Worm (Caenorhabditis elegans) whole organism, L2 larva: ENCODE results near the gene col-175.
"Not testable (repeated sequence)": the region's sequence is repeated elsewhere in the genome, so short reads cannot be mapped to it uniquely, and the experiment has no call there.

Experiments
- C34F6.9 ChIP-seq: fragments of 150-350 bp; optimal IDR thresholded peaks from 2 replicates; lab custom pipeline; 2014; ENCODE audit warnings: missing biosample characterization, missing genetic modification characterization
- F13H6.1 ChIP-seq: sonication (generic microtip); optimal IDR thresholded peaks from 2 replicates; lab custom pipeline; 2016; ENCODE audit warnings: missing genetic modification characterization, missing compliant biosample characterization
- Y55F3AM.14 ChIP-seq: fragments of 200-800 bp; sonication (Bioruptor generic); optimal IDR thresholded peaks from 2 replicates; lab custom pipeline; 2018; ENCODE audit warnings: mild to moderate bottlenecking, missing genetic modification characterization, missing compliant biosample characterization
- ZK546.5 ChIP-seq: sonication (generic microtip); optimal IDR thresholded peaks from 2 replicates; lab custom pipeline; 2017; ENCODE audit warnings: missing biosample characterization, missing genetic modification characterization
- alr-1 ChIP-seq: fragments of 150-350 bp; optimal IDR thresholded peaks from 2 replicates; lab custom pipeline; 2014; ENCODE audit warnings: missing biosample characterization, missing genetic modification characterization
- blmp-1 ChIP-seq: sonication (generic microtip); optimal IDR thresholded peaks from 2 replicates; lab custom pipeline; 2017; ENCODE audit warnings: missing genetic modification characterization, mild to moderate bottlenecking, missing compliant biosample characterization, antibody characterized with exemption, moderate library complexity; ENCODE audit not compliant: insufficient read depth
- ceh-16 ChIP-seq: fragments of 150-350 bp; optimal IDR thresholded peaks from 2 replicates; lab custom pipeline; 2014; ENCODE audit warnings: missing biosample characterization, missing genetic modification characterization
- ceh-82 ChIP-seq: fragments of 150-350 bp; optimal IDR thresholded peaks from 2 replicates; lab custom pipeline; 2014; ENCODE audit warnings: missing biosample characterization, missing genetic modification characterization
- elt-3 ChIP-seq: sonication (generic microtip); optimal IDR thresholded peaks from 2 replicates; lab custom pipeline; 2017; ENCODE audit warnings: missing biosample characterization, missing genetic modification characterization
- lin-39 ChIP-seq: fragments of 150-350 bp; optimal IDR thresholded peaks from 2 replicates; lab custom pipeline; 2014; ENCODE audit warnings: missing biosample characterization, missing genetic modification reagents, missing genetic modification characterization
- mab-5 ChIP-seq: fragments of 150-350 bp; optimal IDR thresholded peaks from 2 replicates; lab custom pipeline; 2014; ENCODE audit warnings: missing biosample characterization, missing genetic modification characterization
- mbf-1 ChIP-seq: sonication (generic microtip); optimal IDR thresholded peaks from 2 replicates; lab custom pipeline; 2017; ENCODE audit warnings: missing biosample characterization, missing genetic modification characterization
- mdl-1 ChIP-seq, 2 experiments: fragments of 150-350 bp in 1 of 2; sonication (generic microtip) in 1 of 2; optimal IDR thresholded peaks; 2 replicates each; lab custom pipeline; 2017; ENCODE audit warnings: missing biosample characterization in 2 of 2, missing genetic modification characterization in 2 of 2
- nhr-12 ChIP-seq: fragments of 150-350 bp; optimal IDR thresholded peaks from 2 replicates; lab custom pipeline; 2014; ENCODE audit warnings: missing biosample characterization, missing genetic modification characterization
- nhr-21 ChIP-seq: fragments of 150-350 bp; optimal IDR thresholded peaks from 2 replicates; lab custom pipeline; 2014; ENCODE audit warnings: missing biosample characterization, missing genetic modification characterization
- nhr-25 ChIP-seq: fragments of 150-350 bp; sonication (generic microtip); optimal IDR thresholded peaks from 3 replicates; lab custom pipeline; 2014; ENCODE audit warnings: missing biosample characterization, missing genetic modification characterization
- peb-1 ChIP-seq: fragments of 150-350 bp; optimal IDR thresholded peaks from 2 replicates; lab custom pipeline; 2014; ENCODE audit warnings: missing biosample characterization, missing genetic modification characterization
- skn-1 ChIP-seq: sonication (generic microtip); optimal IDR thresholded peaks from 2 replicates; lab custom pipeline; 2017; ENCODE audit warnings: missing biosample characterization, missing genetic modification characterization
- sma-9 ChIP-seq, 2 experiments: fragments of 150-350 bp in 1 of 2; sonication (generic microtip) in 1 of 2; optimal IDR thresholded peaks; 2 replicates each; lab custom pipeline; 2014 to 2016; ENCODE audit warnings: missing genetic modification characterization in 2 of 2, mild to moderate bottlenecking in 1 of 2, missing biosample characterization in 1 of 2, missing compliant biosample characterization in 1 of 2, missing genetic modification reagents in 1 of 2, moderate library complexity in 1 of 2
- unc-62 ChIP-seq: fragments of 150-350 bp; optimal IDR thresholded peaks from 2 replicates; lab custom pipeline; 2014; ENCODE audit warnings: missing biosample characterization, missing genetic modification reagents, missing genetic modification characterization
- ztf-1 ChIP-seq: fragments of 200-800 bp; sonication (Bioruptor generic); conservative IDR thresholded peaks from 2 replicates; pipeline ENCODE4 v1.3.6; 2022; ENCODE audit warnings: missing genetic modification characterization, missing compliant biosample characterization

Gene col-175

DNA sequence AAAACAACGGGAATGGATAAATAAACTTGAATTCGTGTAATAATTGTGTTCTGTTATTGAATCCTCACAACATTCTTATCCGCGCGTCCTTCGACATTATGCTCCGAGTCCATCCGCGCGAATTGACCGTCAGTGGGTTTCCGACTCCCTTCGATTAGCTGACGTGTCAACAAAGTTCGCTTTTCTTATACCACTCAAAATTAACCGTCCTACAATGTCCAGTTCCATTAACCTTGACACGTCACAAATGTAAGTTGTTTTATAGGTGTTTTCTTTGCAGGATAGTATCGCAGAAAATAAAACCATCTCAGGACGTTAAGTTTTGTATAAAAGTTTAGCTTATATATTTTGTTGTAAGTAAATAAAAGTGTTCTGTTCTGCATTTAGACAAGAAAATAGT, 30.9 kb downstream of the col-175 start, which contains the start of gene crb-3:
crb-3 (plus strand) TSS at position 301 of the 400 bp plus-strand sequence.
- TF ChIP-seq blmp-1; nhr-21; C34F6.9 (tag; lab: Kevin White, UChicago): not testable (repeated sequence)

DNA sequence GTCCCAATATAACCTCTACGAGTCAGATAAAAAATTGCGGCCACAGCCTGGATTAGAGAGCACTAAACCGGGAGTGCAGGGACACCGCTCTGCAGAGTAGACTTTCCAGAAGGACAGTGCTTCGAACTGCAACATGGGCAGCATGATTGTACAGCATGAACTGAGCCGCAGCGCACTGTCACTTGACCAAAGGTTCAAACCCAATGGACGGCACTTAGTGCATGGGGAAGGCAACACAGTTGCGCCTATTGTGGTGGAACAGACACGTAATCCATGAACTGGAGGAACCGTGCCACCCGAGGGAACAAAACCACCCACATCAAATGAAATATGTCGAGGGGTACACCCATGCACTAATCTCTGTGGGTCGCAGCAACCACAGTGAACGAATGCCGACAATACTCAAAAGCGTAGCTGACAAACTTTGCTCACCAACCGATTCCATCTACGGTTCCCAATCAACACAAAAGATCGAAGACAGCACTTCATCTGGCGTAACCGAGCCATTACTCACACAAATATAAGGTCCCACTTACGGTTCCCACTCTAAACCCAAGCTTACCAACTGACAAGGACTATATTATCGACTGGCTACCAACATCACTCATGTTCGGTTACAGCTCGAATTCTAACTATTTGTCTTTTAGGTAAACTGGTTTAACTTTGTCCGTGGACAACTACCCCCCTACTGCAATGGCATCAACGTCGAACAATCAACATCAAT, 38.9 kb downstream of the col-175 start:
- TF ChIP-seq ceh-16 (tag; lab: Kevin White, UChicago) (no peak), ZK546.5 (tag; lab: Kevin White, UChicago) (no peak), unc-62 (GFP tag; lab: Kevin White, UChicago) (no peak), mab-5 (tag; lab: Kevin White, UChicago) (no peak), nhr-12 (no peak), sma-9 (GFP tag; optimal IDR thresholded peaks at IDR 0.05; lab: Kevin White, UChicago) (no peak), sma-9 (tag; optimal IDR thresholded peaks at IDR 0.05; lab: Kevin White, UChicago) (no peak), nhr-21 (no peak), nhr-25 (tag; lab: Kevin White, UChicago) (no peak), mbf-1 (tag; lab: Kevin White, UChicago) (no peak), ztf-1 (GFP tag; lab: Robert Waterston, UW) (no peak)
- TF ChIP-seq, all 48 proteins: peak for 0

DNA sequence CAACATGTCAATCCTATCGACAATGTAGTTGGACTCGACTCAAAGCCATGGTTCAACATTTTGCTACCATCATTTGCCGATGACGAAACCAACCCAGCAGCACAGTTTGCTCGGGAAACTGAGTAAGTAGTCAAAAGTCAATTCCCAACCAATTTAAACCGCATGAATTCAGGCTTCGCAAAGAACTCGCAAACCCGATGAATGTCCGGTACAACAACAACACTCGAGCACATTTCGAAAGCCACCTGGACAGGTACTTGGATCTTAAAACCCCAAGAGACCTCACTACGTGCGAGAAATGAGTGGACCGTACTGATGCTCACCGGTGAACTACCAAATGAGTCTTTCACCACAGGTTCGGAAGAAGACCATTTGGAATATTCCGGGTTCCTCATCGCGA, 40.3 kb downstream of the col-175 start:
- TF ChIP-seq alr-1 (no peak), Y55F3AM.14 (no peak), lin-39 (no peak), skn-1 (tag; lab: Kevin White, UChicago) (no peak), mdl-1 (tag; optimal IDR thresholded peaks at IDR 0.05; lab: Kevin White, UChicago) (no peak), peb-1 (tag; lab: Kevin White, UChicago) (no peak)

DNA sequence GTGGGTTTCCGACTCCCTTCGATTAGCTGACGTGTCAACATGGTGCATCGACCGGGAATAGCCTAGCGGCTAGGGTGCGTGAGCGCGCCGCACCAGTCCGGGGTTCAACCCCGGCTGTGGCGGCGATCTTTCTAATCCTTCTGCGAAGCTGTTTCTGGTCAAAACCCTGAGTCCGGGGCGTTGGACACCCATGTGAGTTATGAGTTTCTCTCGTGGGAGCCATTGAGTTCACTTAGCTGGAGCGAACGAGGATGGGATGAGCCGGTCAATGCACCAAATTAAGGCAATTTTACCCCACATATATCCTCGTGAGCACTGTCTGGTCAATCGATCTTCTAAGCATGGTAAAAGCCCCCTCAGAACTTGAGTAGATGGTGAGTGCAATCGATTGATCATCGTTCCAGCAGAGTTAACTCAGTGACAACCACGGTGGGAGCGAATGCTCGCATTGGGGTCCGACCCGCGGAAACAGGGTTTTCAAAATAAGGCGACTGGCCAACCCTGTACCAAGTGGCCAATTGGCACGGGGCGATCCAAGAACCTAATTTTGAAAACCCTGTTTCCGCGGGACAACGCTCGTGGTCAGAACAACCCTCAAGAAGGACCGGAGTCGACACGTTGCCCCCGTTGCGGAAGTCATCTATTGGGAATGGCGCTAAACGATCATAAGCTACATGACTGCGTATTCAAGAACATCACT, 42.5 kb downstream of the col-175 start, which contains the start of gene Y81B9A.1:
Y81B9A.1 (plus strand) TSS at position 650 of the 700 bp plus-strand sequence.
- TF ChIP-seq alr-1 (no peak), mdl-1 (tag; optimal IDR thresholded peaks at IDR 0.05; lab: Kevin White, UChicago) (no peak), unc-62 (GFP tag; lab: Kevin White, UChicago) (no peak), F13H6.1 (tag; lab: Kevin White, UChicago) (no peak)

DNA sequence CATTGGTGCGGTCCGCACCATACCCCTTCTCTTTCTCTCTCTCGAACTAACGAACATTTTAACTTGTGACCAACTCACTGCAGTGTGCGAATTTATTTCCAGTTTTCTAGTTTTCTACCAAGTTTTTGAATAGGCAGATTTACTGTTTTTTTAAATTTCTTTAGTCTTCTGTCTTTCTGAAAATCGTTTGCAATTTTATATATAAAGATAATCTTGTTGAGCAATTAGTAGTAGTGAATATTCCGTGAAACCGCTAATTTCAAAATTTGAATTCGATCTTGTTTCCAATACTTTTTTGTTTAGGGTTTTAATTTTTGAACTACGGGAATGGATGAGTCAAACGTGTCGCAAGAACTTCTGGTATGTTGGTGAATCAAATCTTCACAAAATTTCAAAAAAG, 50.6 kb downstream of the col-175 start, which contains the start of gene Y81B9A.2:
Y81B9A.2 (plus strand) TSS at position 301 of the 400 bp plus-strand sequence.
- TF ChIP-seq ceh-82 (tag; lab: Kevin White, UChicago) (no peak), elt-3 (no peak)
